Worm (Caenorhabditis elegans): ENCODE measurements around the gene tbc-2.

tbc-2 gene

DNA sequence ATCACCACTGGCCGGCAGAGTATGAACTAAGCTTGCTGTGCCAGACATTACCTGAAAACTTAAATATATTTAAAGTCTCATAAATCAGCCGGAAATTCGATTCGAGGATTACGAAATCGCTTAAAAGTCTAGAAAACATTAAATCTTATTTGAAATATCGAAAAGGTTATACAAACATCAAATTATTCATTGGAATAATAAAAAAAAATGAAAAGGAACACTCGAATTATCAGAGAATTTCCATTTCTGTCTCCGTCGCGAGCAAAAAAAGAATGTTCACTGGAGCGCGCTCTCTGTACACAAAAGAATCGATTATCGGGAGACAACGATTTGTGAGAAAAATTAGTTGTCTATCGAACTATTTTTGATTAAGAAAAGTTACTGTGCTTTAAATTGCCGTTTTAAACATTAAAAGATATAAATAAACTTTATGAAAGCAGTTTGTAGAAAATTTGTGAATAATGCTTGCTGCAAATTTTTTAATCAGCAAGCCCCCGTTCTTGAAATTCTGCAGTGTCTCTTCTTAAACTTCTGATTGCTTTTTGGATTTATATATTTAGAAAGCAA lies 9.0 kb upstream of the tbc-2 start, which contains the start of gene fzo-1 (continued):
- no peak for TF ChIP-seq nhr-28 (tag; optimal IDR thresholded peaks at IDR 0.05)
- TF ChIP-seq nhr-47 (tag; optimal IDR thresholded peaks at IDR 0.05) = peak; percentile 69
- TF ChIP-seq unc-86 (tag; optimal IDR thresholded peaks at IDR 0.05) = peak; percentile 2
- 0 out of 2 replicates have a peak, but pooled peaks have one; percentile 16 for TF ChIP-seq nhr-19 (GFP tag; conservative IDR thresholded peaks at IDR 0.05)
- TF ChIP-seq efl-1 (optimal IDR thresholded peaks at IDR 0.05) = peak; percentile 42 to 50
- TF ChIP-seq efl-1 (GFP tag; optimal IDR thresholded peaks at IDR 0.05 in 1 of 2) = peak; percentile 22 to 36
- no peak for TF ChIP-seq nhr-76 (tag; optimal IDR thresholded peaks at IDR 0.05)
- TF ChIP-seq lin-14 (GFP tag; optimal IDR thresholded peaks at IDR 0.05) = peak; percentile 73
- no peak for TF ChIP-seq nhr-77 (tag; optimal IDR thresholded peaks at IDR 0.05)
- peak; percentile 13 to 35 (median 21) for TF ChIP-seq dpl-1 (GFP tag; optimal IDR thresholded peaks at IDR 0.05)
- peak; percentile 37 for TF ChIP-seq elt-2 (tag; optimal IDR thresholded peaks at IDR 0.05)
- peak; percentile 92 for TF ChIP-seq unc-98 (GFP tag; IDR thresholded peaks at IDR 0.05)

ce11 chrII:5835146-5835545 lies 7.9 kb upstream of the tbc-2 start:
- TF ChIP-seq elt-3 (tag; optimal IDR thresholded peaks at IDR 0.05) (no peak), ztf-4 (tag; optimal IDR thresholded peaks at IDR 0.05) (no peak), nhr-84 (tag; optimal IDR thresholded peaks at IDR 0.05) (no peak), fkh-4 (tag; optimal IDR thresholded peaks at IDR 0.05; ENCODE audit: borderline replicate concordance) (no peak), nhr-237 (tag; optimal IDR thresholded peaks at IDR 0.05) (no peak), unc-98 (GFP tag; IDR thresholded peaks at IDR 0.05) (no peak), hlh-17 (GFP tag; optimal IDR thresholded peaks at IDR 0.05; ENCODE audit: borderline replicate concordance) (no peak), ceh-8 (GFP tag; optimal IDR thresholded peaks at IDR 0.05) (no peak), nhr-71 (tag; optimal IDR thresholded peaks at IDR 0.05) (no peak), F16B12.6 (tag; optimal IDR thresholded peaks at IDR 0.05) (no peak), ceh-88 (GFP tag; IDR thresholded peaks at IDR 0.05) (no peak), Y116A8C.19 (tag; optimal IDR thresholded peaks at IDR 0.05; ENCODE audit: borderline replicate concordance) (no peak), mep-1 (tag; optimal IDR thresholded peaks at IDR 0.05) (no peak), nhr-76 (tag; optimal IDR thresholded peaks at IDR 0.05) (no peak), unc-130 (tag; optimal IDR thresholded peaks at IDR 0.05) (no peak)

DNA sequence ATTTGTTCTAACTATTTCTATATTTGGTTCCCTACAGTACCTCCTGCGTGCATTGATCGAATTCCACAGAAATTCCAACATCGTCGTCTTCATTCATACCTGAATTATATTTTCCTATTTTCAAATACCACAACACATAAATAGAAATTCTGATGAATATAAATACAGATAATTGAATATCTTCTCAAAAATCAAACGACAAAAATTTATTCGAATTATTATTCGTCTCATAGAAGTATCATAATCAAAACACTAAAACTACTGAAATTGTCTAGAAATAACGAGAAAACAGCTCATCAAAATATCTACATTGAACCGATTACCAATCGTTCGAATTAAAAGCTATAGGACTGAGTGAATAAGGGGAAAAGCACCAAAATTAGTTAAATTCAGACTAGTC lies 5.9 kb upstream of the tbc-2 start, which contains the start of gene gtap-1:
gtap-1 (minus strand) TSS at position 101 of the 400 bp plus-strand sequence.
- TF ChIP-seq fos-1 (tag; optimal IDR thresholded peaks at IDR 0.05) (no peak), lsy-2 (tag; optimal IDR thresholded peaks at IDR 0.05) (no peak), unc-62 (GFP tag; optimal IDR thresholded peaks at IDR 0.05) (no peak), nhr-90 (tag; optimal IDR thresholded peaks at IDR 0.05; ENCODE audit: poor library complexity) (no peak), blmp-1 (tag; optimal IDR thresholded peaks at IDR 0.05) (no peak), mep-1 (tag; optimal IDR thresholded peaks at IDR 0.05) (no peak), pqm-1 (tag; optimal IDR thresholded peaks at IDR 0.05) (no peak), hpl-2 (GFP tag; optimal IDR thresholded peaks at IDR 0.05) (no peak)

- no peak for TF ChIP-seq aha-1 (tag; optimal IDR thresholded peaks at IDR 0.05)
- TF ChIP-seq elt-2 (tag; optimal IDR thresholded peaks at IDR 0.05) = no peak
- TF ChIP-seq sox-4 (tag; optimal IDR thresholded peaks at IDR 0.05) = no peak
- TF ChIP-seq nhr-20 (tag; optimal IDR thresholded peaks at IDR 0.05) = no peak
- TF ChIP-seq grh-1 (GFP tag; IDR thresholded peaks at IDR 0.05) = no peak
- no peak for TF ChIP-seq xbp-1 (tag; optimal IDR thresholded peaks at IDR 0.05)
- no peak for TF ChIP-seq mep-1 (tag; optimal IDR thresholded peaks at IDR 0.05)
- TF ChIP-seq nhr-84 (tag; optimal IDR thresholded peaks at IDR 0.05) = no peak
- no peak for TF ChIP-seq fkh-10 (GFP tag; optimal IDR thresholded peaks at IDR 0.05)
- no peak for TF ChIP-seq nhr-28 (tag; optimal IDR thresholded peaks at IDR 0.05)
- no peak for TF ChIP-seq sup-37 (GFP tag; optimal IDR thresholded peaks at IDR 0.05)
- no peak for TF ChIP-seq C04F5.9 (tag; optimal IDR thresholded peaks at IDR 0.05)
- TF ChIP-seq skn-1 (tag; optimal IDR thresholded peaks at IDR 0.05) = no peak
- no peak for TF ChIP-seq alr-1 (tag; optimal IDR thresholded peaks at IDR 0.05; ENCODE audit: borderline replicate concordance)
- TF ChIP-seq lir-3 (tag; optimal IDR thresholded peaks at IDR 0.05; ENCODE audit: poor library complexity) = no peak
- TF ChIP-seq hpl-2 (GFP tag; optimal IDR thresholded peaks at IDR 0.05) = no peak
- no peak for TF ChIP-seq unc-30 (tag; optimal IDR thresholded peaks at IDR 0.05)
- TF ChIP-seq unc-86 (tag; optimal IDR thresholded peaks at IDR 0.05) = no peak
- TF ChIP-seq nhr-77 (tag; optimal IDR thresholded peaks at IDR 0.05) = no peak
Measured at ce11 chrII:5831373-5831772, 4.1 kb upstream of the tbc-2 start.
